Fruit fly (Drosophila melanogaster) whole organism, prepupa: ENCODE measurements around the gene RhoGAP18B.

Experiments
- CG10669 ChIP-seq: fragments of 200-800 bp; sonication (Bioruptor generic); optimal IDR thresholded peaks from 3 replicates; lab custom pipeline; 2018; ENCODE audit warnings: missing biosample characterization, mild to moderate bottlenecking, missing genetic modification characterization, moderate library complexity
- CG11294 ChIP-seq: fragments of 200-800 bp; sonication (Bioruptor generic); IDR thresholded peaks from 2 replicates; pipeline ENCODE4 v1.3.6; 2022; ENCODE audit warnings: missing biosample characterization, missing genetic modification characterization
- CG1621 ChIP-seq: fragments of 200-800 bp; sonication (Bioruptor generic); optimal IDR thresholded peaks from 3 replicates; lab custom pipeline; 2018; ENCODE audit warnings: missing biosample characterization, mild to moderate bottlenecking, missing genetic modification characterization
- CG3919 ChIP-seq: fragments of 200-800 bp; sonication (Bioruptor generic); optimal IDR thresholded peaks from 3 replicates; lab custom pipeline; 2016; ENCODE audit warnings: missing biosample characterization, missing genetic modification characterization
- CG6792 ChIP-seq: fragments of 200-800 bp; sonication (Bioruptor generic); optimal IDR thresholded peaks from 3 replicates; lab custom pipeline; 2016; ENCODE audit warnings: missing biosample characterization, missing genetic modification characterization
- CG9139 ChIP-seq: fragments of 200-800 bp; sonication (Bioruptor generic); optimal IDR thresholded peaks from 3 replicates; lab custom pipeline; 2017; ENCODE audit warnings: missing biosample characterization, mild to moderate bottlenecking, missing genetic modification characterization
- Eip93F ChIP-seq: fragments of 200-800 bp; sonication (Bioruptor generic); optimal IDR thresholded peaks from 2 replicates; lab custom pipeline; 2016; ENCODE audit warnings: missing biosample characterization, mild to moderate bottlenecking, missing genetic modification characterization
- Gug ChIP-seq: fragments of 200-800 bp; sonication (Bioruptor generic); IDR thresholded peaks from 2 replicates; pipeline ENCODE4 v1.3.6; 2022; ENCODE audit warnings: missing biosample characterization, missing genetic modification characterization
- Smox ChIP-seq: fragments of 200-800 bp; sonication (Bioruptor generic); optimal IDR thresholded peaks from 3 replicates; lab custom pipeline; 2016; ENCODE audit warnings: missing biosample characterization, missing genetic modification characterization
- acj6 ChIP-seq: fragments of 200-800 bp; sonication (Bioruptor generic); optimal IDR thresholded peaks from 3 replicates; lab custom pipeline; 2016; ENCODE audit warnings: missing biosample characterization, missing genetic modification characterization
- dac ChIP-seq: fragments of 200-800 bp; sonication (Bioruptor generic); optimal IDR thresholded peaks from 2 replicates; lab custom pipeline; 2017; ENCODE audit warnings: missing biosample characterization, mild to moderate bottlenecking, missing genetic modification characterization
- net ChIP-seq: fragments of 200-800 bp; sonication (Bioruptor generic); optimal IDR thresholded peaks from 3 replicates; lab custom pipeline; 2016; ENCODE audit warnings: missing biosample characterization, missing genetic modification characterization

DNA sequence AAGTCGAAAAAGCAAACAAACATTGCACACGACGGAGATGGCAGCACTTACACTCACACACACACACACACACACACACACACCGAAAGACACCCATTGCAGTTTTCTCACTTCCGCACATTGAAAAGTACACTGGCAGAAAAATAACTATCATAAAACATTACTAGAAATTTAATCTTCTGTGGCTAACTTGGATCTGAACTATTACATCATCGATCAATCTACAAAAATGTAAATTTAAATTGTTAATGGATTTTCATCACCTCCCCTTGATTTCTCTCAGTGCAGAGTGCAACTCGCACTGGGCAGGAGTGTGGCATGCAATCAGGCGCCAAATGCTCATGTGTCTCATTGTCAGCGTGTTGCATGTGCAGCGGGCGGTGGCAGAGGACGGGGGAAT is 46.5 kb downstream of the RhoGAP18B start:
- TF ChIP-seq CG10669 (GFP tag; lab: Kevin White, UChicago) (peak; percentile 3), CG9139 (GFP tag; lab: Kevin White, UChicago) (no peak), dac (GFP tag; lab: Kevin White, UChicago) (peak; percentile 23), acj6 (GFP tag; lab: Kevin White, UChicago) (peak; percentile 21), CG11294 (GFP tag; lab: Robert Waterston, UW) (peak; percentile 11; the same call in 1 of the 2 replicates), CG1621 (tag; lab: Kevin White, UChicago) (no peak), Eip93F (GFP tag; lab: Kevin White, UChicago) (no peak), Smox (GFP tag; lab: Kevin White, UChicago) (no peak), net (GFP tag; lab: Kevin White, UChicago) (no peak), Gug (GFP tag; lab: Robert Waterston, UW) (peak; percentile 22; the same call in 1 of the 2 replicates), CG6792 (GFP tag; lab: Kevin White, UChicago) (no peak), CG3919 (GFP tag; lab: Kevin White, UChicago) (peak; percentile 25)
